Worm (Caenorhabditis elegans) whole organism, midembryonic: ENCODE results near the gene mca-2.

Experiments used
- T22C8.4 ChIP-seq: fragments of 200-800 bp; sonication (Bioruptor generic); IDR thresholded peaks from 2 replicates; pipeline ENCODE4 v1.3.6; 2022; ENCODE audit warnings: missing genetic modification characterization, missing compliant biosample characterization
- cog-1 ChIP-seq: sonication (generic microtip); optimal IDR thresholded peaks from 2 replicates; lab custom pipeline; 2016; ENCODE audit warnings: missing genetic modification characterization, missing compliant biosample characterization
- flt-1 ChIP-seq: fragments of 200-800 bp; sonication (Bioruptor generic); IDR thresholded peaks from 2 replicates; pipeline ENCODE4 v1.3.6; 2022; ENCODE audit warnings: missing genetic modification characterization, missing compliant biosample characterization
- klf-2 ChIP-seq: fragments of 200-800 bp; sonication (Bioruptor generic); conservative IDR thresholded peaks from 2 replicates; pipeline ENCODE4 v1.3.6; 2022; ENCODE audit warnings: missing genetic modification reagents, missing genetic modification characterization, missing compliant biosample characterization
- med-1 ChIP-seq: sonication (generic microtip); optimal IDR thresholded peaks from 2 replicates; lab custom pipeline; 2017; ENCODE audit warnings: missing genetic modification characterization, mild to moderate bottlenecking, missing compliant biosample characterization, antibody characterized with exemption, missing genetic modification reagents; ENCODE audit not compliant: insufficient read depth
- ref-1 ChIP-seq: fragments of 200-800 bp; sonication (Bioruptor generic); conservative IDR thresholded peaks from 2 replicates; pipeline ENCODE4 v1.3.6; 2022; ENCODE audit warnings: missing genetic modification reagents, missing genetic modification characterization, missing compliant biosample characterization
- tab-1 ChIP-seq: fragments of 200-800 bp; sonication (Bioruptor generic); IDR thresholded peaks from 2 replicates; pipeline ENCODE4 v1.3.6; 2022; ENCODE audit warnings: missing genetic modification characterization, missing compliant biosample characterization
- ztf-23 ChIP-seq: fragments of 200-800 bp; sonication (Bioruptor generic); IDR thresholded peaks from 2 replicates; pipeline ENCODE4 v1.3.6; 2022; ENCODE audit warnings: missing genetic modification reagents, missing genetic modification characterization, missing compliant biosample characterization
- ztf-29 ChIP-seq: fragments of 200-800 bp; sonication (Bioruptor generic); IDR thresholded peaks from 2 replicates; pipeline ENCODE4 v1.3.6; 2022; ENCODE audit warnings: missing genetic modification reagents, missing genetic modification characterization, missing compliant biosample characterization

DNA sequence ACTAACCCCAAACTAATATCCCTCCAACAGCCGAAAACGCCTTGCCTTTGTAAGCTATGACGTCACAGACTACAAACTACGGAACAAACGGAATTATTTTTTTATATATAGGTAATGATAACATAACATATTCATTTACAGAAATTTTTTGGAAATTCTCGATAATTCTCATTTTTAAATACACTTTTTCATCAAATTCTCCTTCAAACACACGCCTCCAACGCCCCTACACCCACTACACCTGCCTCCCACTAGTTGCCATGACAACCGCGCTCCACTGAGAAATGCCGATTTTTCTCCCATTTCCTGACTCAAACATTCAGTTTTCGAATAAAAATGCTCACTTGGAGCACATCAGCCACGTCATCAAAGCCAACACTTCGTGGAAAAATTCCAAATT is 30.5 kb downstream of the mca-2 start, which contains the start of gene xbx-4:
- TF ChIP-seq flt-1 (no peak), klf-2 (GFP tag; lab: Robert Waterston, UW) (no peak), cog-1 (tag; lab: Kevin White, UChicago) (no peak), med-1 (GFP tag; lab: Kevin White, UChicago) (no peak), ztf-23 (GFP tag; lab: Robert Waterston, UW) (no peak), T22C8.4 (no peak), ztf-29 (GFP tag; lab: Robert Waterston, UW) (no peak), tab-1 (no peak), ref-1 (GFP tag; lab: Robert Waterston, UW) (no peak)
